Fruit fly (Drosophila melanogaster): ENCODE results near the gene CG34279.

CG34279 gene

DNA sequence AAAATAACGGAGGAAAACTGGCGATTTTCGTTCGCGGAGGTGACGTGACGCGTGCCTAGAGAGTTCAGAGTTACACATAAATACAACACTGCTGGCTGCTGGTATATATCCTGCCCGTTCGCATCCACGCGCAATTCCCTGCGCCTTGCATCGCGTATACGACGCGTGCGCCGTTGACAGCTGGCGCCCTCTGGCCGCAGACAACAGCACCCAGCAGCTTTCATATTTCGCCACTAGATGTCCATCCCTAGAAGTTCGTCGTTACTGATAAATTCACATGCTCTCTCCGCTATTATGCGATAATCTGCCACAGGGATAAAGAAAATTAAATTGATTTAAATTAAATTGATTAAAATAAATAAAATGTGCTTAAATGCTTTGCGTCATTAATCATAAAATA lies 654 bp downstream of the CG34279 start, which contains the start of gene Sur-8 (continued):
- TF ChIP-seq CG6254 (GFP tag; optimal IDR thresholded peaks at IDR 0.05) (no peak), wdn (GFP tag; IDR thresholded peaks at IDR 0.05) (no peak), CG33557 (GFP tag; optimal IDR thresholded peaks at IDR 0.05) (no peak), Rx (GFP tag; IDR thresholded peaks at IDR 0.05) (peak; percentile 70), sd (tag; optimal IDR thresholded peaks at IDR 0.05) (no peak), gro (GFP tag; optimal IDR thresholded peaks at IDR 0.05) (no peak), Hmx (GFP tag; optimal IDR thresholded peaks at IDR 0.05) (no peak), fu2 (GFP tag; optimal IDR thresholded peaks at IDR 0.05) (peak; percentile 27), CG34224 (GFP tag; IDR thresholded peaks at IDR 0.05; ENCODE audit: partially characterized antibody) (no peak), CrebB (tag; optimal IDR thresholded peaks at IDR 0.05) (no peak), Hr78 (GFP tag; optimal IDR thresholded peaks at IDR 0.05) (no peak), salm (tag; optimal IDR thresholded peaks at IDR 0.05) (no peak), z (GFP tag; IDR thresholded peaks at IDR 0.05) (no peak), slbo (GFP tag; IDR thresholded peaks at IDR 0.05) (peak; percentile 87), tx (GFP tag; optimal IDR thresholded peaks at IDR 0.05) (peak; percentile 35), CG42726 (GFP tag; IDR thresholded peaks at IDR 0.05; ENCODE audit: partially characterized antibody) (peak; percentile 53; the same call in 1 of the 2 replicates), aop (GFP tag; IDR thresholded peaks at IDR 0.05) (0 out of 2 replicates have a peak, but pooled peaks have one; percentile 14), caup (GFP tag; optimal IDR thresholded peaks at IDR 0.05; ENCODE audit: severe bottlenecking) (peak; percentile 77), Adf1 (GFP tag; IDR thresholded peaks at IDR 0.05) (peak; percentile 39), CG6689 (GFP tag; IDR thresholded peaks at IDR 0.05) (peak; percentile 45; the same call in 1 of the 2 replicates), vnd (GFP tag; IDR thresholded peaks at IDR 0.05; ENCODE audit: partially characterized antibody) (no peak), unpg (GFP tag; optimal IDR thresholded peaks at IDR 0.05) (no peak), sens (GFP tag) (peak; percentile 91), ap (GFP tag; IDR thresholded peaks at IDR 0.05) (peak; percentile 37; the same call in 1 of the 2 replicates), CG17361 (GFP tag; IDR thresholded peaks at IDR 0.05) (peak; percentile 65; the same call in 2 of the 3 replicates), tin (GFP tag; optimal IDR thresholded peaks at IDR 0.05) (peak; percentile 78), CG9437 (GFP tag; optimal IDR thresholded peaks at IDR 0.05) (no peak), so (GFP tag; IDR thresholded peaks at IDR 0.05) (0 out of 3 replicates have a peak, but pooled peaks have one; percentile 58), CG8944 (GFP tag; optimal IDR thresholded peaks at IDR 0.05) (peak; percentile 69), TFAM (GFP tag; optimal IDR thresholded peaks at IDR 0.05) (no peak), Sry-β (GFP tag; optimal IDR thresholded peaks at IDR 0.05) (no peak), CG17385 (GFP tag; optimal IDR thresholded peaks at IDR 0.05) (peak; percentile 35), CG15479 (GFP tag; optimal IDR thresholded peaks at IDR 0.05) (no peak), pum (GFP tag; optimal IDR thresholded peaks at IDR 0.05) (peak; percentile 59), CG14965 (GFP tag; optimal IDR thresholded peaks at IDR 0.05; ENCODE audit: borderline replicate concordance) (no peak), CG1233 (GFP tag; optimal IDR thresholded peaks at IDR 0.05) (peak; percentile 61), tna (GFP tag; IDR thresholded peaks at IDR 0.05; ENCODE audit: partially characterized antibody) (0 out of 2 replicates have a peak, but pooled peaks have one; percentile 20), wor (GFP tag; IDR thresholded peaks at IDR 0.05) (peak; percentile 29), emc (GFP tag; optimal IDR thresholded peaks at IDR 0.05) (no peak), CG8924 (tag; optimal IDR thresholded peaks at IDR 0.05) (no peak), Hey (tag; optimal IDR thresholded peaks at IDR 0.05) (no peak), CG1603 (tag; optimal IDR thresholded peaks at IDR 0.05) (peak; percentile 73), CG3281 (GFP tag; optimal IDR thresholded peaks at IDR 0.05) (peak; percentile 21), Myb (GFP tag; optimal IDR thresholded peaks at IDR 0.05) (peak; percentile 60), usp (GFP tag; optimal IDR thresholded peaks at IDR 0.05) (no peak), Chrac-16 (GFP tag; optimal IDR thresholded peaks at IDR 0.05) (peak; percentile 73), lbe (GFP tag; optimal IDR thresholded peaks at IDR 0.05) (no peak), C15 (GFP tag; IDR thresholded peaks at IDR 0.05) (no peak), Dll (GFP tag; IDR thresholded peaks at IDR 0.05; ENCODE audit: partially characterized antibody) (no peak), cg (GFP tag; optimal IDR thresholded peaks at IDR 0.05) (no peak)

Measured in whole organism, embryonic.